Fruit fly (Drosophila melanogaster) whole organism, embryonic: Measurements from ENCODE around the gene Reg-2.

Experiments used
- Awh ChIP-seq: fragments of 200-800 bp; sonication (Bioruptor generic); IDR thresholded peaks from 2 replicates; pipeline ENCODE4, ENCODE4 v1.3.6; 2022; ENCODE audit warnings: missing biosample characterization, missing genetic modification characterization
- Bgb ChIP-seq: fragments of 200-800 bp; sonication (Bioruptor generic); IDR thresholded peaks from 2 replicates; pipeline ENCODE4 v1.3.6; 2022; ENCODE audit warnings: missing biosample characterization, missing genetic modification characterization; ENCODE audit not compliant: partially characterized antibody
- CG11085 ChIP-seq: fragments of 200-800 bp; sonication (Bioruptor generic); IDR thresholded peaks from 2 replicates; pipeline ENCODE4 v1.3.6; 2022; ENCODE audit warnings: missing biosample characterization, missing genetic modification characterization
- CG11560 ChIP-seq: fragments of 200-800 bp; sonication (Bioruptor generic); IDR thresholded peaks from 3 replicates; pipeline ENCODE4 v1.3.6; 2022; ENCODE audit warnings: missing biosample characterization, missing genetic modification characterization
- CG12219 ChIP-seq: fragments of 200-800 bp; sonication (Bioruptor generic); optimal IDR thresholded peaks from 3 replicates; lab custom pipeline; 2018; ENCODE audit warnings: missing biosample characterization, mild to moderate bottlenecking, missing genetic modification characterization
- CG12744 ChIP-seq: fragments of 200-800 bp; sonication (Bioruptor generic); optimal IDR thresholded peaks from 2 replicates; lab custom pipeline; 2016; ENCODE audit warnings: missing biosample characterization, missing genetic modification characterization
- CG17186 ChIP-seq: fragments of 200-800 bp; sonication (Bioruptor generic); optimal IDR thresholded peaks from 3 replicates; lab custom pipeline; 2017; ENCODE audit warnings: missing biosample characterization, missing genetic modification reagents, missing genetic modification characterization
- CG2202 ChIP-seq: fragments of 200-800 bp; sonication (Bioruptor generic); optimal IDR thresholded peaks from 2 replicates; lab custom pipeline; 2018; ENCODE audit warnings: missing biosample characterization, mild to moderate bottlenecking, missing genetic modification characterization
- CG32532 ChIP-seq: fragments of 200-800 bp; sonication (Bioruptor generic); IDR thresholded peaks from 2 replicates; pipeline ENCODE4 v1.3.6; 2022; ENCODE audit warnings: missing biosample characterization, missing genetic modification characterization
- CG34376 ChIP-seq: fragments of 200-800 bp; sonication (Bioruptor generic); optimal IDR thresholded peaks from 2 replicates; lab custom pipeline; 2018; ENCODE audit warnings: missing biosample characterization, mild to moderate bottlenecking, missing genetic modification characterization
- CG3726 ChIP-seq: fragments of 200-800 bp; sonication (Bioruptor generic); IDR thresholded peaks from 3 replicates; pipeline ENCODE4, ENCODE4 v1.3.6; 2022; ENCODE audit warnings: missing biosample characterization, missing genetic modification characterization
- CG3995 ChIP-seq: fragments of 200-800 bp; sonication (Bioruptor generic); optimal IDR thresholded peaks from 3 replicates; lab custom pipeline; 2016; ENCODE audit warnings: missing biosample characterization, missing genetic modification characterization
- CG7987 ChIP-seq: fragments of 200-800 bp; sonication (Bioruptor generic); optimal IDR thresholded peaks from 2 replicates; lab custom pipeline; 2018; ENCODE audit warnings: missing biosample characterization, mild to moderate bottlenecking, missing genetic modification characterization, moderate library complexity
- CG8281 ChIP-seq: fragments of 200-800 bp; sonication (Bioruptor generic); optimal IDR thresholded peaks from 2 replicates; lab custom pipeline; 2018; ENCODE audit warnings: missing biosample characterization, mild to moderate bottlenecking, missing genetic modification characterization, moderate library complexity
- CG8359 ChIP-seq: fragments of 200-800 bp; sonication (Bioruptor generic); optimal IDR thresholded peaks from 2 replicates; lab custom pipeline; 2017; ENCODE audit warnings: missing biosample characterization, mild to moderate bottlenecking, missing genetic modification characterization, borderline replicate concordance
- CoRest ChIP-seq: fragments of 200-800 bp; sonication (Bioruptor generic); optimal IDR thresholded peaks from 3 replicates; lab custom pipeline; 2018; ENCODE audit warnings: missing biosample characterization, mild to moderate bottlenecking, missing genetic modification characterization, moderate library complexity
- Dip3 ChIP-seq: fragments of 200-800 bp; sonication (Bioruptor generic); optimal IDR thresholded peaks from 3 replicates; lab custom pipeline; 2016; ENCODE audit warnings: missing biosample characterization, missing genetic modification characterization
- Dref ChIP-seq: fragments of 200-800 bp; sonication (Bioruptor generic); IDR thresholded peaks from 2 replicates; pipeline ENCODE4 v1.3.6; 2022; ENCODE audit warnings: missing biosample characterization, missing genetic modification characterization
- HLH4C ChIP-seq: fragments of 200-800 bp; sonication (Bioruptor generic); IDR thresholded peaks from 3 replicates; pipeline ENCODE4 v1.3.6; 2022; ENCODE audit warnings: missing biosample characterization, missing genetic modification characterization; ENCODE audit not compliant: partially characterized antibody
- Hey ChIP-seq: fragments of 200-800 bp; sonication (Bioruptor generic); optimal IDR thresholded peaks from 3 replicates; lab custom pipeline; 2018; ENCODE audit warnings: missing biosample characterization, mild to moderate bottlenecking, missing genetic modification characterization
- MTF-1 ChIP-seq: fragments of 200-800 bp; sonication (Bioruptor generic); optimal IDR thresholded peaks from 2 replicates; lab custom pipeline; 2018; ENCODE audit warnings: missing biosample characterization, mild to moderate bottlenecking, missing genetic modification characterization, borderline replicate concordance
- NK7.1 ChIP-seq: fragments of 200-800 bp; sonication (Bioruptor generic); optimal IDR thresholded peaks from 3 replicates; lab custom pipeline; 2016; ENCODE audit warnings: missing biosample characterization, missing genetic modification characterization
- Nf-YC ChIP-seq: fragments of 200-800 bp; optimal IDR thresholded peaks from 3 replicates; lab custom pipeline; 2019; ENCODE audit warnings: missing biosample characterization, mild to moderate bottlenecking, missing genetic modification characterization, moderate library complexity
- NfI ChIP-seq: fragments of 200-800 bp; sonication (Bioruptor generic); optimal IDR thresholded peaks from 3 replicates; lab custom pipeline; 2018; ENCODE audit warnings: missing biosample characterization, mild to moderate bottlenecking, missing genetic modification characterization, moderate library complexity
- Oli ChIP-seq: fragments of 200-800 bp; sonication (Bioruptor generic); optimal IDR thresholded peaks from 2 replicates; lab custom pipeline; 2018; ENCODE audit warnings: missing biosample characterization, mild to moderate bottlenecking, missing genetic modification characterization, moderate library complexity
- Side ChIP-seq: fragments of 200-800 bp; sonication (Bioruptor generic); optimal IDR thresholded peaks from 2 replicates; lab custom pipeline; 2016; ENCODE audit warnings: missing biosample characterization, missing genetic modification characterization
- Sin3A ChIP-seq: fragments of >200 bp; optimal IDR thresholded peaks from 2 replicates; lab custom pipeline; 2018
- Tbp ChIP-seq: fragments of >200 bp; optimal IDR thresholded peaks from 2 replicates; lab custom pipeline; 2018; ENCODE audit warnings: missing biosample characterization, missing genetic modification characterization
- Usf ChIP-seq: fragments of 200-800 bp; sonication (Bioruptor generic); optimal IDR thresholded peaks from 2 replicates; lab custom pipeline; 2017; ENCODE audit warnings: missing genotype, missing biosample characterization, missing genetic modification characterization
- Vsx1 ChIP-seq: fragments of 200-800 bp; sonication (Bioruptor generic); optimal IDR thresholded peaks from 2 replicates; lab custom pipeline; 2017; ENCODE audit warnings: missing biosample characterization, mild to moderate bottlenecking, missing genetic modification characterization, missing genetic modification reagents
- cg ChIP-seq: fragments of 200-800 bp; sonication (Bioruptor generic); optimal IDR thresholded peaks from 3 replicates; lab custom pipeline; 2019; ENCODE audit warnings: missing biosample characterization, mild to moderate bottlenecking, missing genetic modification characterization, moderate library complexity
- corto ChIP-seq: fragments of 200-800 bp; sonication (Bioruptor generic); optimal IDR thresholded peaks from 2 replicates; lab custom pipeline; 2016; ENCODE audit warnings: missing biosample characterization, mild to moderate bottlenecking, missing genetic modification characterization, moderate library complexity
- crol ChIP-seq: fragments of 200-800 bp; sonication (Bioruptor generic); IDR thresholded peaks from 2 replicates; pipeline ENCODE4 v1.3.6; 2022; ENCODE audit warnings: missing biosample characterization, missing genetic modification characterization
- cwo ChIP-seq: fragments of 200-800 bp; sonication (Bioruptor generic); optimal IDR thresholded peaks from 3 replicates; lab custom pipeline; 2017; ENCODE audit warnings: missing biosample characterization, missing genetic modification characterization, mild to moderate bottlenecking, moderate library complexity, missing genetic modification reagents
- dpn ChIP-seq, 2 experiments: fragments of 200-800 bp; sonication (Bioruptor generic); optimal IDR thresholded peaks; 3 replicates each; lab custom pipeline; 2016; ENCODE audit warnings: missing biosample characterization in 2 of 2, missing genetic modification characterization in 2 of 2
- esg ChIP-seq: fragments of 200-800 bp; sonication (Bioruptor generic); conservative IDR thresholded peaks from 2 replicates; pipeline ENCODE4 v1.3.6; 2022; ENCODE audit warnings: missing biosample characterization, missing genetic modification characterization
- exex ChIP-seq: fragments of 200-800 bp; sonication (Bioruptor generic); optimal IDR thresholded peaks from 4 replicates; lab custom pipeline; 2018; ENCODE audit warnings: missing biosample characterization, mild to moderate bottlenecking, missing genetic modification characterization, moderate library complexity
- fd96Cb ChIP-seq: fragments of 200-800 bp; sonication (Bioruptor generic); optimal IDR thresholded peaks from 2 replicates; lab custom pipeline; 2018; ENCODE audit warnings: missing biosample characterization, mild to moderate bottlenecking, missing genetic modification characterization, moderate library complexity
- fru ChIP-seq: fragments of >200 bp; optimal IDR thresholded peaks from 2 replicates; lab custom pipeline; 2017
- gcm ChIP-seq: fragments of 200-800 bp; sonication (Bioruptor generic); optimal IDR thresholded peaks from 2 replicates; lab custom pipeline; 2019; ENCODE audit warnings: missing biosample characterization, mild to moderate bottlenecking, missing genetic modification characterization, moderate library complexity
- gfzf ChIP-seq: fragments of 200-800 bp; sonication (Bioruptor generic); optimal IDR thresholded peaks from 2 replicates; lab custom pipeline; 2016; ENCODE audit warnings: missing biosample characterization, mild to moderate bottlenecking, missing genetic modification characterization, moderate library complexity
- insv ChIP-seq, 2 experiments: fragments of 200-800 bp; sonication (Bioruptor generic); optimal IDR thresholded peaks; 3 replicates each; lab custom pipeline; 2016 to 2018; ENCODE audit warnings: missing biosample characterization in 2 of 2, missing genetic modification characterization in 2 of 2
- lov ChIP-seq, 2 experiments: fragments of 200-800 bp in 1 of 2; fragments of >200 bp in 1 of 2; sonication (Bioruptor generic) in 1 of 2; IDR thresholded peaks in 1 of 2; optimal IDR thresholded peaks in 1 of 2; 2 replicates in 1 of 2; 3 replicates in 1 of 2; pipeline versions ENCODE4 v1.3.6 to Lab custom; 2017 to 2022; ENCODE audit warnings: missing biosample characterization in 1 of 2, missing genetic modification characterization in 1 of 2
- repo ChIP-seq: fragments of 200-800 bp; sonication (Bioruptor generic); optimal IDR thresholded peaks from 2 replicates; lab custom pipeline; 2016; ENCODE audit warnings: missing biosample characterization, missing genetic modification characterization
- sc ChIP-seq, 3 experiments: fragments of >200 bp in 2 of 3; fragments of 200-800 bp in 1 of 3; sonication (Bioruptor generic) in 1 of 3; optimal IDR thresholded peaks; 2 replicates in 2 of 3; 3 replicates in 1 of 3; lab custom pipeline; 2017; ENCODE audit warnings: mild to moderate bottlenecking in 1 of 3, missing biosample characterization in 1 of 3, missing genetic modification characterization in 1 of 3, missing genetic modification reagents in 1 of 3
- shn ChIP-seq: fragments of 200-800 bp; sonication (Bioruptor generic); optimal IDR thresholded peaks from 3 replicates; lab custom pipeline; 2016; ENCODE audit warnings: missing biosample characterization, missing genetic modification characterization
- tll ChIP-seq, 2 experiments: fragments of 200-800 bp in 1 of 2; fragments of >200 bp in 1 of 2; sonication (Bioruptor generic) in 1 of 2; optimal IDR thresholded peaks; 2 replicates each; lab custom pipeline; 2017 to 2019; ENCODE audit warnings: missing biosample characterization in 2 of 2, missing genetic modification characterization in 2 of 2, mild to moderate bottlenecking in 1 of 2, moderate library complexity in 1 of 2

The Reg-2 gene

DNA sequence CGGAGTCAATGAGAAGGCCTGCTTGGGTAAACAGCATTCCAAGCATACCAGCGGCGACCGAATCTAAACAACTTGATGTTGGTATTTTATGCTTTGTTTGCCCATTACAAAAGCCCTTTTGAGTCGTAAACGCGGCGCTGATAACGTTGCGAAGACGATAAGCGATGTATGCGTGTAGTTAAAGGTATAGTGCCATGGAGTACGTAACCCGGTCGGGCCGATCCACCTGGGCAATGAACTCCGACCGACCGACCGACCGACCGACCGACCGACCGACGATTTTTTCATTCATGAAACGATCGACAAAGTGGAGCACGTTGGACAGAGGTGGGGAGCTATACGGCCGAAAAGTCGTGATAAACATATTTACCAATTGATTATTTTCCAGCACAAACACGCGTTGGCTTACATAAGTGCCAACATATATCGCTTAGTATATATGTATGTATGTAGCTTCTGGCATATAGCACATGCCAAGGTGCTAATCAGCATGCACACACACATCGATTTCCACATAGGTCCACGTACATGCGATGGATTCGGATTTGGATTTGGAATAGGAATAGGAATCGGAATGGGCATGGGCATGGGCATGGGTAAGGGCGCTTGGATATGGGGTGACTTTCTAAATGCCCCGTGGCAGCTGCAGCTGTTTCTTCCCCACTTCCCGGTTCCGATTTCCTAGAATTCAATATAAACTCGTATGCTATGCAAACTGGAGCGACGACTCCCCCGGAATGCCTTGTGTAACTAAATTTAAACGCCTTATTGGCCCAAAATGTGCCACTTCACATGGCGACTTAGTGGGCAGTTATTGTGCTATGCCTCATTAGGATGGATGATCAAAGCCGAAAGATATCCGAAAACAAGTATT is 36.7 kb upstream of the Reg-2 start (continued):
- peak; percentile 52 for TF ChIP-seq Hey (tag; lab: Kevin White, UChicago)
- TF ChIP-seq CoRest (tag; lab: Kevin White, UChicago): no peak
- TF ChIP-seq shn (GFP tag; lab: Kevin White, UChicago): no peak
- peak; percentile 38 for TF ChIP-seq CG2202 (tag; lab: Kevin White, UChicago)
- TF ChIP-seq tll (GFP tag; optimal IDR thresholded peaks at IDR 0.05; lab: Kevin White, UChicago): no peak
- TF ChIP-seq Side (GFP tag; lab: Kevin White, UChicago): peak; percentile 35
- no peak for TF ChIP-seq CG11560
- TF ChIP-seq corto (GFP tag; lab: Kevin White, UChicago): no peak
- no peak for TF ChIP-seq Dip3 (GFP tag; lab: Kevin White, UChicago)
- TF ChIP-seq CG8359 (GFP tag; lab: Kevin White, UChicago): no peak
- peak; percentile 14; the same call in 1 of the 2 replicates for TF ChIP-seq Awh (GFP tag; lab: Robert Waterston, UW)
- no peak for TF ChIP-seq sc (optimal IDR thresholded peaks at IDR 0.05; lab: Kevin White, UChicago)
- TF ChIP-seq sc (GFP tag; optimal IDR thresholded peaks at IDR 0.05; lab: Kevin White, UChicago): no peak
- peak; percentile 74 for TF ChIP-seq cwo (GFP tag; lab: Kevin White, UChicago)
- TF ChIP-seq Oli (tag; lab: Kevin White, UChicago): no peak
- no peak for TF ChIP-seq Nf-YC (tag; lab: Kevin White, UChicago)
- TF ChIP-seq repo (GFP tag; lab: Kevin White, UChicago): no peak
- TF ChIP-seq fd96Cb (tag; lab: Kevin White, UChicago): no peak
- TF ChIP-seq Bgb (GFP tag; lab: Robert Waterston, UW): 0 out of 2 replicates have a peak, but pooled peaks have one; percentile 16
- no peak for TF ChIP-seq CG11085 (GFP tag; lab: Robert Waterston, UW)
- no peak for TF ChIP-seq Usf
- no peak for TF ChIP-seq esg (GFP tag; lab: Robert Waterston, UW)
- TF ChIP-seq gcm (GFP tag; lab: Kevin White, UChicago): no peak
- no peak for TF ChIP-seq NK7.1 (GFP tag; lab: Kevin White, UChicago)
- TF ChIP-seq CG8281: no peak
- TF ChIP-seq CG34376 (GFP tag; lab: Kevin White, UChicago): peak; percentile 81
- peak; percentile 56 for TF ChIP-seq cg
- TF ChIP-seq crol (GFP tag; lab: Robert Waterston, UW): 0 out of 2 replicates have a peak, but pooled peaks have one; percentile 7
- no peak for TF ChIP-seq insv (GFP tag; optimal IDR thresholded peaks at IDR 0.05; lab: Kevin White, UChicago)
- 0 out of 3 replicates have a peak, but pooled peaks have one; percentile 20 for TF ChIP-seq HLH4C (GFP tag; lab: Robert Waterston, UW)
- TF ChIP-seq exex (tag; lab: Kevin White, UChicago): peak; percentile 75
- TF ChIP-seq dpn (GFP tag; optimal IDR thresholded peaks at IDR 0.05; lab: Kevin White, UChicago): no peak
- no peak for TF ChIP-seq MTF-1
- TF ChIP-seq Vsx1 (GFP tag; lab: Kevin White, UChicago): peak; percentile 45
- TF ChIP-seq lov (optimal IDR thresholded peaks at IDR 0.05; lab: Kevin White, UChicago): no peak
- peak; percentile 40; the same call in 1 of the 3 replicates for TF ChIP-seq lov (GFP tag; IDR thresholded peaks at IDR 0.05; lab: Robert Waterston, UW)
- no peak for TF ChIP-seq Tbp
- TF ChIP-seq CG32532 (GFP tag; lab: Robert Waterston, UW): no peak
- no peak for TF ChIP-seq CG17186
- no peak for TF ChIP-seq Sin3A
- no peak for TF ChIP-seq fru (lab: Kevin White, UChicago)
- no peak for TF ChIP-seq NfI (GFP tag; lab: Kevin White, UChicago)
- TF ChIP-seq Dref (GFP tag; lab: Robert Waterston, UW): no peak
- 0 out of 3 replicates have a peak, but pooled peaks have one; percentile 31 for TF ChIP-seq CG3726 (GFP tag; lab: Robert Waterston, UW)
- peak; percentile 44 for TF ChIP-seq CG7987 (GFP tag; lab: Kevin White, UChicago)
- TF ChIP-seq gfzf: no peak
- no peak for TF ChIP-seq CG12219 (GFP tag; lab: Kevin White, UChicago)
- TF ChIP-seq CG12744 (GFP tag; lab: Kevin White, UChicago): no peak
- no peak for TF ChIP-seq CG3995
